Fruit fly (Drosophila melanogaster): ENCODE measurements around the gene CG34126.

dm6 chr2L:5006323-5006722 is 24.9 kb downstream of the CG34126 start:
- TF ChIP-seq cic (GFP tag; optimal IDR thresholded peaks at IDR 0.05) (no peak), CG33017 (tag; optimal IDR thresholded peaks at IDR 0.05) (no peak), Hr96 (GFP tag; optimal IDR thresholded peaks at IDR 0.05) (no peak), pad (GFP tag; optimal IDR thresholded peaks at IDR 0.05) (no peak), CG12768 (GFP tag; optimal IDR thresholded peaks at IDR 0.05) (no peak), tj (GFP tag; optimal IDR thresholded peaks at IDR 0.05) (no peak), CG7101 (tag; optimal IDR thresholded peaks at IDR 0.05) (no peak), cnc (optimal IDR thresholded peaks at IDR 0.05) (no peak), bab1 (GFP tag; optimal IDR thresholded peaks at IDR 0.05) (no peak)

Data from whole organism, adult.